Worm (Caenorhabditis elegans): ENCODE measurements around the gene srw-1.

The srw-1 gene

ce11 chrV:15158691-15159090, 39.4 kb upstream of the srw-1 start, which contains the start of gene str-45:
TSS of gene str-45 (plus strand) at chrV:15158991.
- TF ChIP-seq tbx-11 (GFP tag; IDR thresholded peaks at IDR 0.05) = no peak
- TF ChIP-seq B0310.2 (tag; optimal IDR thresholded peaks at IDR 0.05) = no peak

- TF ChIP-seq flt-1 (GFP tag; IDR thresholded peaks at IDR 0.05) = no peak
- no peak for TF ChIP-seq scrt-1 (GFP tag; IDR thresholded peaks at IDR 0.05)
- TF ChIP-seq ama-1 (optimal IDR thresholded peaks at IDR 0.05) = no peak
- no peak for TF ChIP-seq ceh-13 (GFP tag; optimal IDR thresholded peaks at IDR 0.05)
- no peak for TF ChIP-seq hnd-1 (tag; optimal IDR thresholded peaks at IDR 0.05)
- no peak for TF ChIP-seq B0310.2 (tag; optimal IDR thresholded peaks at IDR 0.05)
- TF ChIP-seq pes-1 (GFP tag; IDR thresholded peaks at IDR 0.05) = no peak
- TF ChIP-seq hmbx-1 (tag; optimal IDR thresholded peaks at IDR 0.05) = no peak
- no peak for TF ChIP-seq hmg-4 (GFP tag; optimal IDR thresholded peaks at IDR 0.05)
- TF ChIP-seq ets-7 (tag; optimal IDR thresholded peaks at IDR 0.05) = no peak
- no peak for TF ChIP-seq sea-1 (GFP tag; conservative IDR thresholded peaks at IDR 0.05)
- TF ChIP-seq tbx-37 (GFP tag; conservative IDR thresholded peaks at IDR 0.05) = no peak
- TF ChIP-seq tra-4 (tag; optimal IDR thresholded peaks at IDR 0.05) = no peak
Measured at ce11 chrV:15162697-15163096, 35.4 kb upstream of the srw-1 start, which contains the start of gene srz-11. TSS of gene srz-11 (plus strand) at chrV:15163082.

- TF ChIP-seq scrt-1 (GFP tag; IDR thresholded peaks at IDR 0.05) (no peak), F13C5.2 (tag; optimal IDR thresholded peaks at IDR 0.05) (no peak)
Measured at ce11 chrV:15175459-15175858, 22.6 kb upstream of the srw-1 start, which contains the start of gene clec-47. TSS of gene clec-47 (plus strand) at chrV:15175759.

- TF ChIP-seq scrt-1 (GFP tag; IDR thresholded peaks at IDR 0.05) (no peak), tra-4 (tag; optimal IDR thresholded peaks at IDR 0.05) (no peak), B0310.2 (tag; optimal IDR thresholded peaks at IDR 0.05) (no peak), hnd-1 (tag; optimal IDR thresholded peaks at IDR 0.05) (no peak), F13C5.2 (tag; optimal IDR thresholded peaks at IDR 0.05) (no peak), hmg-4 (GFP tag; optimal IDR thresholded peaks at IDR 0.05) (no peak), ceh-36 (tag; optimal IDR thresholded peaks at IDR 0.05) (no peak), aly-1 (tag; optimal IDR thresholded peaks at IDR 0.05) (no peak), pes-1 (GFP tag; IDR thresholded peaks at IDR 0.05) (no peak), tbx-37 (GFP tag; conservative IDR thresholded peaks at IDR 0.05) (no peak), tbx-11 (GFP tag; IDR thresholded peaks at IDR 0.05) (no peak), flt-1 (GFP tag; IDR thresholded peaks at IDR 0.05) (no peak), ets-7 (tag; optimal IDR thresholded peaks at IDR 0.05) (no peak), sea-1 (GFP tag; conservative IDR thresholded peaks at IDR 0.05) (no peak), ama-1 (optimal IDR thresholded peaks at IDR 0.05) (no peak)
Measured at ce11 chrV:15179757-15180156, 18.3 kb upstream of the srw-1 start, which contains the start of gene T09F5.10. TSS of gene T09F5.10 (plus strand) at chrV:15180057.

- TF ChIP-seq tbx-37 (GFP tag; conservative IDR thresholded peaks at IDR 0.05) (no peak), sea-1 (GFP tag; conservative IDR thresholded peaks at IDR 0.05) (no peak), tbx-11 (GFP tag; IDR thresholded peaks at IDR 0.05) (no peak), B0310.2 (tag; optimal IDR thresholded peaks at IDR 0.05) (no peak), hmbx-1 (tag; optimal IDR thresholded peaks at IDR 0.05) (no peak), ama-1 (optimal IDR thresholded peaks at IDR 0.05) (no peak), ceh-13 (GFP tag; optimal IDR thresholded peaks at IDR 0.05) (no peak), aly-1 (tag; optimal IDR thresholded peaks at IDR 0.05) (no peak), hnd-1 (tag; optimal IDR thresholded peaks at IDR 0.05) (no peak), F13C5.2 (tag; optimal IDR thresholded peaks at IDR 0.05) (no peak), pes-1 (GFP tag; IDR thresholded peaks at IDR 0.05) (no peak), ceh-36 (tag; optimal IDR thresholded peaks at IDR 0.05) (no peak), tra-4 (tag; optimal IDR thresholded peaks at IDR 0.05) (no peak), hmg-4 (GFP tag; optimal IDR thresholded peaks at IDR 0.05) (no peak), flt-1 (GFP tag; IDR thresholded peaks at IDR 0.05) (no peak), scrt-1 (GFP tag; IDR thresholded peaks at IDR 0.05) (no peak), ets-7 (tag; optimal IDR thresholded peaks at IDR 0.05) (no peak)
Measured at ce11 chrV:15181899-15182298, 16.2 kb upstream of the srw-1 start.

ce11 chrV:15182407-15182806, 15.6 kb upstream of the srw-1 start, which contains the start of gene fbxa-84:
TSS of gene fbxa-84 (plus strand) at chrV:15182440.
- no peak for TF ChIP-seq flt-1 (GFP tag; IDR thresholded peaks at IDR 0.05)
- no peak for TF ChIP-seq hmg-4 (GFP tag; optimal IDR thresholded peaks at IDR 0.05)
- TF ChIP-seq sea-1 (GFP tag; conservative IDR thresholded peaks at IDR 0.05) = no peak
- no peak for TF ChIP-seq ceh-13 (GFP tag; optimal IDR thresholded peaks at IDR 0.05)
- no peak for TF ChIP-seq F13C5.2 (tag; optimal IDR thresholded peaks at IDR 0.05)
- TF ChIP-seq ets-7 (tag; optimal IDR thresholded peaks at IDR 0.05) = no peak
- TF ChIP-seq scrt-1 (GFP tag; IDR thresholded peaks at IDR 0.05) = no peak
- TF ChIP-seq hmbx-1 (tag; optimal IDR thresholded peaks at IDR 0.05) = no peak
- TF ChIP-seq ceh-36 (tag; optimal IDR thresholded peaks at IDR 0.05) = no peak
- TF ChIP-seq tbx-11 (GFP tag; IDR thresholded peaks at IDR 0.05) = no peak
- TF ChIP-seq pes-1 (GFP tag; IDR thresholded peaks at IDR 0.05) = no peak
- TF ChIP-seq tbx-37 (GFP tag; conservative IDR thresholded peaks at IDR 0.05) = no peak

- TF ChIP-seq aly-1 (tag; optimal IDR thresholded peaks at IDR 0.05) (no peak), B0310.2 (tag; optimal IDR thresholded peaks at IDR 0.05) (no peak), sea-1 (GFP tag; conservative IDR thresholded peaks at IDR 0.05) (no peak), ets-7 (tag; optimal IDR thresholded peaks at IDR 0.05) (no peak), tbx-37 (GFP tag; conservative IDR thresholded peaks at IDR 0.05) (no peak), hmg-4 (GFP tag; optimal IDR thresholded peaks at IDR 0.05) (no peak), ceh-13 (GFP tag; optimal IDR thresholded peaks at IDR 0.05) (no peak), tra-4 (tag; optimal IDR thresholded peaks at IDR 0.05) (no peak), ama-1 (optimal IDR thresholded peaks at IDR 0.05) (no peak), hnd-1 (tag; optimal IDR thresholded peaks at IDR 0.05) (no peak), hmbx-1 (tag; optimal IDR thresholded peaks at IDR 0.05) (no peak), F13C5.2 (tag; optimal IDR thresholded peaks at IDR 0.05) (no peak)
Measured at ce11 chrV:15184097-15185040, 13.7 kb upstream of the srw-1 start, which contains the start of gene Y75B12B.1. TSS of gene Y75B12B.1 (plus strand) at chrV:15184699.

Data from whole organism, early embryonic.